Worm (Caenorhabditis elegans) whole organism, L1 larva: ENCODE results near the gene efhc-1.
A peak's percentile ranks its signal among the peaks of the same experiment; 100 is the strongest.

Experiments
- C16A3.4 ChIP-seq: fragments of 150-350 bp; optimal IDR thresholded peaks from 2 replicates; lab custom pipeline; 2014; ENCODE audit warnings: missing biosample characterization, missing genetic modification characterization
- F16B12.6 ChIP-seq: fragments of 150-350 bp; optimal IDR thresholded peaks from 2 replicates; lab custom pipeline; 2014; ENCODE audit warnings: missing biosample characterization, missing genetic modification characterization
- aha-1 ChIP-seq: fragments of 150-350 bp; optimal IDR thresholded peaks from 2 replicates; lab custom pipeline; 2014; ENCODE audit warnings: missing biosample characterization, missing genetic modification characterization
- aly-2 ChIP-seq: fragments of 150-350 bp; optimal IDR thresholded peaks from 2 replicates; lab custom pipeline; 2014; ENCODE audit warnings: missing biosample characterization, missing genetic modification characterization
- blmp-1 ChIP-seq: fragments of 150-350 bp; optimal IDR thresholded peaks from 2 replicates; lab custom pipeline; 2014; ENCODE audit warnings: missing biosample characterization, missing genetic modification characterization
- ceh-63 ChIP-seq: fragments of 200-800 bp; sonication (Bioruptor generic); optimal IDR thresholded peaks from 2 replicates; lab custom pipeline; 2018; ENCODE audit warnings: mild to moderate bottlenecking, missing genetic modification characterization, missing compliant biosample characterization
- ceh-90 ChIP-seq: sonication (generic microtip); optimal IDR thresholded peaks from 2 replicates; lab custom pipeline; 2016; ENCODE audit warnings: missing genetic modification characterization, missing compliant biosample characterization
- ces-1 ChIP-seq: fragments of 150-350 bp; optimal IDR thresholded peaks from 2 replicates; lab custom pipeline; 2014; ENCODE audit warnings: missing biosample characterization, missing genetic modification reagents, missing genetic modification characterization
- dpl-1 ChIP-seq, 3 experiments: fragments of 150-350 bp in 2 of 3; sonication (generic microtip) in 1 of 3; optimal IDR thresholded peaks; 2 replicates each; lab custom pipeline; 2014 to 2017; ENCODE audit warnings: missing biosample characterization in 3 of 3, missing genetic modification characterization in 3 of 3, missing genetic modification reagents in 3 of 3
- efl-1 ChIP-seq, 4 experiments: fragments of 150-350 bp; optimal IDR thresholded peaks in 3 of 4; peaks in 1 of 4; 1 replicate in 1 of 4; 2 replicates in 3 of 4; lab custom pipeline; 2014; ENCODE audit warnings: missing biosample characterization in 2 of 4, missing genetic modification characterization in 2 of 4, missing genetic modification reagents in 2 of 4
- elt-2 ChIP-seq: sonication (generic microtip); optimal IDR thresholded peaks from 2 replicates; lab custom pipeline; 2016; ENCODE audit warnings: missing genetic modification characterization, mild to moderate bottlenecking, inconsistent platforms, missing compliant biosample characterization, missing genetic modification reagents
- ets-5 ChIP-seq: fragments of 200-800 bp; sonication (Bioruptor generic); IDR thresholded peaks from 2 replicates; pipeline ENCODE4 v1.3.6; 2022; ENCODE audit warnings: missing genetic modification characterization, missing compliant biosample characterization
- fkh-10 ChIP-seq: sonication (generic microtip); optimal IDR thresholded peaks from 2 replicates; lab custom pipeline; 2017; ENCODE audit warnings: missing biosample characterization, missing genetic modification reagents, missing genetic modification characterization
- fkh-4 ChIP-seq: sonication (generic microtip); optimal IDR thresholded peaks from 2 replicates; lab custom pipeline; 2016; ENCODE audit warnings: missing compliant biosample characterization, missing genetic modification characterization, borderline replicate concordance
- fkh-8 ChIP-seq: sonication (generic microtip); optimal IDR thresholded peaks from 2 replicates; lab custom pipeline; 2016; ENCODE audit warnings: mild to moderate bottlenecking, missing genetic modification characterization, missing compliant biosample characterization
- hlh-17 ChIP-seq: fragments of 200-800 bp; sonication (Bioruptor generic); optimal IDR thresholded peaks from 2 replicates; lab custom pipeline; 2018; ENCODE audit warnings: missing genetic modification characterization, mild to moderate bottlenecking, missing compliant biosample characterization, moderate library complexity, borderline replicate concordance
- hpl-2 ChIP-seq: fragments of 150-350 bp; optimal IDR thresholded peaks from 2 replicates; lab custom pipeline; 2014; ENCODE audit warnings: missing biosample characterization, missing genetic modification reagents, missing genetic modification characterization
- jun-1 ChIP-seq: fragments of 150-350 bp; optimal IDR thresholded peaks from 2 replicates; lab custom pipeline; 2014; ENCODE audit warnings: missing biosample characterization, missing genetic modification reagents, missing genetic modification characterization
- lin-13 ChIP-seq: fragments of 150-350 bp; optimal IDR thresholded peaks from 2 replicates; lab custom pipeline; 2014; ENCODE audit warnings: missing biosample characterization, missing genetic modification reagents, missing genetic modification characterization
- lin-14 ChIP-seq: fragments of 200-800 bp; sonication (Bioruptor generic); optimal IDR thresholded peaks from 2 replicates; lab custom pipeline; 2018; ENCODE audit warnings: mild to moderate bottlenecking, missing genetic modification characterization, moderate library complexity, missing compliant biosample characterization
- lin-15B ChIP-seq: fragments of 150-350 bp; sonication (generic microtip); optimal IDR thresholded peaks from 3 replicates; lab custom pipeline; 2014; ENCODE audit warnings: missing biosample characterization, missing genetic modification characterization
- lin-35 ChIP-seq, 2 experiments: fragments of 150-350 bp; optimal IDR thresholded peaks; 2 replicates each; lab custom pipeline; 2014; ENCODE audit warnings: missing biosample characterization in 2 of 2, missing genetic modification characterization in 2 of 2, missing genetic modification reagents in 2 of 2
- lir-3 ChIP-seq: sonication (generic microtip); optimal IDR thresholded peaks from 2 replicates; lab custom pipeline; 2016; ENCODE audit warnings: mild to moderate bottlenecking, missing genetic modification characterization, moderate library complexity, missing compliant biosample characterization; ENCODE audit not compliant: poor library complexity
- mef-2 ChIP-seq: fragments of 150-350 bp; optimal IDR thresholded peaks from 2 replicates; lab custom pipeline; 2014; ENCODE audit warnings: missing biosample characterization, missing genetic modification characterization
- mep-1 ChIP-seq: fragments of 150-350 bp; optimal IDR thresholded peaks from 2 replicates; lab custom pipeline; 2014; ENCODE audit warnings: missing biosample characterization, missing genetic modification characterization
- nhr-12 ChIP-seq: sonication (generic microtip); optimal IDR thresholded peaks from 2 replicates; lab custom pipeline; 2017; ENCODE audit warnings: missing biosample characterization, missing genetic modification characterization
- nhr-19 ChIP-seq: fragments of 200-800 bp; sonication (Bioruptor generic); conservative IDR thresholded peaks from 2 replicates; pipeline ENCODE4 v1.3.6; 2022; ENCODE audit warnings: missing genetic modification characterization, missing compliant biosample characterization
- nhr-20 ChIP-seq: sonication (generic microtip); optimal IDR thresholded peaks from 2 replicates; lab custom pipeline; 2016; ENCODE audit warnings: mild to moderate bottlenecking, missing genetic modification characterization, missing compliant biosample characterization
- nhr-237 ChIP-seq: fragments of 150-350 bp; optimal IDR thresholded peaks from 2 replicates; lab custom pipeline; 2014; ENCODE audit warnings: missing biosample characterization, missing genetic modification characterization
- nhr-47 ChIP-seq: sonication (generic microtip); optimal IDR thresholded peaks from 2 replicates; lab custom pipeline; 2016; ENCODE audit warnings: mild to moderate bottlenecking, missing genetic modification characterization, moderate library complexity, missing compliant biosample characterization
- nhr-71 ChIP-seq: sonication (generic microtip); optimal IDR thresholded peaks from 2 replicates; lab custom pipeline; 2016; ENCODE audit warnings: mild to moderate bottlenecking, missing genetic modification characterization, moderate library complexity, missing compliant biosample characterization
- nhr-77 ChIP-seq: fragments of 150-350 bp; optimal IDR thresholded peaks from 2 replicates; lab custom pipeline; 2014; ENCODE audit warnings: missing biosample characterization, missing genetic modification characterization
- nhr-84 ChIP-seq: sonication (generic microtip); optimal IDR thresholded peaks from 2 replicates; lab custom pipeline; 2017; ENCODE audit warnings: missing biosample characterization, missing genetic modification characterization
- nhr-90 ChIP-seq: sonication (generic microtip); optimal IDR thresholded peaks from 2 replicates; lab custom pipeline; 2016; ENCODE audit warnings: mild to moderate bottlenecking, missing genetic modification characterization, missing compliant biosample characterization; ENCODE audit not compliant: poor library complexity
- pag-3 ChIP-seq: sonication (generic microtip); optimal IDR thresholded peaks from 2 replicates; lab custom pipeline; 2017; ENCODE audit warnings: missing genetic modification characterization, mild to moderate bottlenecking, missing compliant biosample characterization, antibody characterized with exemption, borderline replicate concordance; ENCODE audit not compliant: insufficient read depth
- pqm-1 ChIP-seq: sonication (generic microtip); optimal IDR thresholded peaks from 3 replicates; lab custom pipeline; 2017; ENCODE audit warnings: missing biosample characterization, missing genetic modification characterization
- rnt-1 ChIP-seq: sonication (generic microtip); optimal IDR thresholded peaks from 2 replicates; lab custom pipeline; 2016; ENCODE audit warnings: mild to moderate bottlenecking, missing genetic modification characterization, moderate library complexity, missing compliant biosample characterization
- snu-23 ChIP-seq: sonication (generic microtip); optimal IDR thresholded peaks from 2 replicates; lab custom pipeline; 2016; ENCODE audit warnings: missing genetic modification characterization, missing compliant biosample characterization
- sox-4 ChIP-seq: sonication (generic microtip); optimal IDR thresholded peaks from 2 replicates; lab custom pipeline; 2016; ENCODE audit warnings: missing genetic modification characterization, missing compliant biosample characterization
- sptf-1 ChIP-seq: fragments of 150-350 bp; optimal IDR thresholded peaks from 2 replicates; lab custom pipeline; 2014; ENCODE audit warnings: missing biosample characterization, missing genetic modification characterization
- swsn-7 ChIP-seq: sonication (generic microtip); optimal IDR thresholded peaks from 2 replicates; lab custom pipeline; 2016; ENCODE audit warnings: missing genetic modification characterization, missing compliant biosample characterization
- tlp-1 ChIP-seq: fragments of 150-350 bp; optimal IDR thresholded peaks from 2 replicates; lab custom pipeline; 2014; ENCODE audit warnings: missing biosample characterization, missing genetic modification characterization
- unc-130 ChIP-seq: fragments of 150-350 bp; optimal IDR thresholded peaks from 2 replicates; lab custom pipeline; 2017; ENCODE audit warnings: missing biosample characterization, missing genetic modification characterization, inconsistent platforms
- ztf-11 ChIP-seq, 2 experiments: sonication (generic microtip); optimal IDR thresholded peaks; 2 replicates each; lab custom pipeline; 2016 to 2017; ENCODE audit warnings: missing genetic modification characterization in 2 of 2, missing biosample characterization in 1 of 2, missing compliant biosample characterization in 1 of 2

Gene efhc-1

ce11 chrX:10394238-10394637 is 36.1 kb downstream of the efhc-1 start (continued):
- no peak for TF ChIP-seq ztf-11 (tag; optimal IDR thresholded peaks at IDR 0.05; lab: Kevin White, UChicago)
- no peak for TF ChIP-seq aha-1
- TF ChIP-seq lir-3 (tag; lab: Kevin White, UChicago): no peak
- TF ChIP-seq F16B12.6 (tag; lab: Kevin White, UChicago): no peak
- TF ChIP-seq nhr-90 (tag; lab: Kevin White, UChicago): no peak
- TF ChIP-seq mef-2: no peak
- no peak for TF ChIP-seq hlh-17 (GFP tag; lab: Kevin White, UChicago)
- no peak for TF ChIP-seq efl-1 (optimal IDR thresholded peaks at IDR 0.05; lab: Kevin White, UChicago)
- peak in 1 of 2 experiments; percentile 15 for TF ChIP-seq efl-1 (GFP tag; optimal IDR thresholded peaks at IDR 0.05 in 1 of 2; lab: Kevin White, UChicago)
- TF ChIP-seq tlp-1 (tag; lab: Kevin White, UChicago): no peak
- no peak for TF ChIP-seq dpl-1 (GFP tag; optimal IDR thresholded peaks at IDR 0.05; lab: Kevin White, UChicago)
- no peak for TF ChIP-seq nhr-84 (tag; lab: Kevin White, UChicago)
- no peak for TF ChIP-seq ceh-90 (tag; lab: Kevin White, UChicago)
- TF ChIP-seq fkh-10 (GFP tag; lab: Kevin White, UChicago): no peak
- TF ChIP-seq sox-4 (tag; lab: Kevin White, UChicago): no peak
- TF ChIP-seq ces-1 (GFP tag; lab: Kevin White, UChicago): no peak
- no peak for TF ChIP-seq fkh-8
- TF ChIP-seq mep-1: peak; percentile 40
- TF ChIP-seq aly-2 (tag; lab: Kevin White, UChicago): no peak
- TF ChIP-seq nhr-12 (tag; lab: Kevin White, UChicago): no peak
- no peak for TF ChIP-seq nhr-77 (tag; lab: Kevin White, UChicago)
- no peak for TF ChIP-seq C16A3.4 (tag; lab: Kevin White, UChicago)
- TF ChIP-seq snu-23 (GFP tag; lab: Kevin White, UChicago): peak; percentile 47
- peak; percentile 33 for TF ChIP-seq pag-3 (tag; lab: Kevin White, UChicago)
- no peak for TF ChIP-seq jun-1 (tag; lab: Kevin White, UChicago)
- peak; percentile 46 for TF ChIP-seq rnt-1 (tag; lab: Kevin White, UChicago)
- no peak for TF ChIP-seq lin-13 (GFP tag; lab: Kevin White, UChicago)
- no peak for TF ChIP-seq fkh-4 (tag; lab: Kevin White, UChicago)
- no peak for TF ChIP-seq nhr-47 (tag; lab: Kevin White, UChicago)
- TF ChIP-seq ceh-63 (GFP tag; lab: Kevin White, UChicago): no peak
- no peak for TF ChIP-seq lin-15B (tag; lab: Kevin White, UChicago)
- TF ChIP-seq unc-130 (tag; lab: Kevin White, UChicago): no peak
- no peak for TF ChIP-seq lin-35 (GFP tag; optimal IDR thresholded peaks at IDR 0.05; lab: Kevin White, UChicago)
- TF ChIP-seq swsn-7: no peak

ce11 chrX:10395177-10395576 is 37.0 kb downstream of the efhc-1 start:
- TF ChIP-seq elt-2 (tag; lab: Kevin White, UChicago) (peak; percentile 48), hpl-2 (no peak), jun-1 (tag; lab: Kevin White, UChicago) (no peak)

- peak; percentile 3 for TF ChIP-seq swsn-7
- TF ChIP-seq snu-23 (GFP tag; lab: Kevin White, UChicago): peak; percentile 10
- TF ChIP-seq ztf-11 (tag; optimal IDR thresholded peaks at IDR 0.05; lab: Kevin White, UChicago): peak in 1 of 2 experiments; percentile 26
- TF ChIP-seq nhr-237 (tag; lab: Kevin White, UChicago): no peak
- TF ChIP-seq nhr-20 (tag; lab: Kevin White, UChicago): peak; percentile 45
- no peak for TF ChIP-seq ets-5 (GFP tag; lab: Robert Waterston, UW)
- peak; percentile 6 for TF ChIP-seq nhr-71 (tag; lab: Kevin White, UChicago)
- peak; percentile 61 for TF ChIP-seq lin-14 (GFP tag; lab: Kevin White, UChicago)
- TF ChIP-seq lin-35 (GFP tag; optimal IDR thresholded peaks at IDR 0.05; lab: Kevin White, UChicago): peak in 1 of 2 experiments; percentile 13
- TF ChIP-seq sptf-1 (tag; lab: Kevin White, UChicago): no peak
- TF ChIP-seq pqm-1 (tag; lab: Kevin White, UChicago): no peak
- TF ChIP-seq nhr-77 (tag; lab: Kevin White, UChicago): peak; percentile 21
- peak; percentile 58 for TF ChIP-seq mep-1
- 0 out of 2 replicates have a peak, but pooled peaks have one; percentile 6 for TF ChIP-seq nhr-19
- peak; percentile 47 for TF ChIP-seq blmp-1 (tag; lab: Kevin White, UChicago)
Observed at ce11 chrX:10395668-10396067, 37.5 kb downstream of the efhc-1 start.
